Fruit fly (Drosophila melanogaster) whole organism, embryonic: Measurements from ENCODE around the gene CG14036.

Source experiments
- Atf6 ChIP-seq: fragments of 200-800 bp; sonication (Bioruptor generic); IDR thresholded peaks from 2 replicates; pipeline ENCODE4 v1.3.6; 2022; ENCODE audit warnings: missing biosample characterization, missing genetic modification characterization
- B-H2 ChIP-seq: fragments of 200-800 bp; sonication (Bioruptor generic); optimal IDR thresholded peaks from 2 replicates; lab custom pipeline; 2018; ENCODE audit warnings: missing biosample characterization, mild to moderate bottlenecking, missing genetic modification characterization
- CG10209 ChIP-seq: fragments of 200-800 bp; sonication (Bioruptor generic); optimal IDR thresholded peaks from 3 replicates; lab custom pipeline; 2017; ENCODE audit warnings: missing biosample characterization, mild to moderate bottlenecking, missing genetic modification characterization, missing genetic modification reagents
- CG10321 ChIP-seq: fragments of 200-800 bp; sonication (Bioruptor generic); IDR thresholded peaks from 2 replicates; pipeline ENCODE4 v1.3.6; 2022; ENCODE audit warnings: missing biosample characterization, missing genetic modification characterization
- CG10366 ChIP-seq: fragments of 200-800 bp; sonication (Bioruptor generic); IDR thresholded peaks from 2 replicates; pipeline ENCODE4 v1.3.6; 2022; ENCODE audit warnings: missing biosample characterization, missing genetic modification characterization
- CG10979 ChIP-seq: fragments of 200-800 bp; sonication (Bioruptor generic); optimal IDR thresholded peaks from 2 replicates; lab custom pipeline; 2018; ENCODE audit warnings: missing biosample characterization, mild to moderate bottlenecking, missing genetic modification characterization, moderate library complexity
- CG12391 ChIP-seq: fragments of 200-800 bp; sonication (Bioruptor generic); optimal IDR thresholded peaks from 3 replicates; lab custom pipeline; 2018; ENCODE audit warnings: missing biosample characterization, mild to moderate bottlenecking, missing genetic modification characterization, moderate library complexity
- CG13894 ChIP-seq: fragments of 200-800 bp; sonication (Bioruptor generic); optimal IDR thresholded peaks from 3 replicates; lab custom pipeline; 2018; ENCODE audit warnings: missing biosample characterization, mild to moderate bottlenecking, missing genetic modification characterization, moderate library complexity
- CG14441 ChIP-seq: fragments of 200-800 bp; sonication (Bioruptor generic); IDR thresholded peaks from 2 replicates; pipeline ENCODE4 v1.3.6; 2022; ENCODE audit warnings: missing biosample characterization, missing genetic modification characterization
- CG14965 ChIP-seq: fragments of 200-800 bp; sonication (Bioruptor generic); optimal IDR thresholded peaks from 2 replicates; lab custom pipeline; 2016; ENCODE audit warnings: missing biosample characterization, missing genetic modification characterization, borderline replicate concordance
- CG15269 ChIP-seq: fragments of 200-800 bp; sonication (Bioruptor generic); optimal IDR thresholded peaks from 2 replicates; lab custom pipeline; 2018; ENCODE audit warnings: missing biosample characterization, mild to moderate bottlenecking, missing genetic modification characterization, moderate library complexity
- CG1602 ChIP-seq: fragments of 200-800 bp; sonication (Bioruptor generic); optimal IDR thresholded peaks from 3 replicates; lab custom pipeline; 2016; ENCODE audit warnings: missing biosample characterization, missing genetic modification characterization
- CG17328 ChIP-seq: fragments of 200-800 bp; sonication (Bioruptor generic); IDR thresholded peaks from 2 replicates; pipeline ENCODE4 v1.3.6; 2022; ENCODE audit warnings: missing biosample characterization, missing genetic modification characterization
- CG17385 ChIP-seq: fragments of 200-800 bp; sonication (Bioruptor generic); optimal IDR thresholded peaks from 3 replicates; lab custom pipeline; 2018; ENCODE audit warnings: missing biosample characterization, mild to moderate bottlenecking, missing genetic modification characterization
- CG17829 ChIP-seq: fragments of 200-800 bp; optimal IDR thresholded peaks from 2 replicates; lab custom pipeline; 2019; ENCODE audit warnings: missing biosample characterization, mild to moderate bottlenecking, missing genetic modification characterization, moderate library complexity
- CG18011 ChIP-seq: fragments of 200-800 bp; sonication (Bioruptor generic); optimal IDR thresholded peaks from 2 replicates; lab custom pipeline; 2017; ENCODE audit warnings: missing biosample characterization, missing genetic modification characterization, mild to moderate bottlenecking, moderate library complexity, missing genotype
- CG18599 ChIP-seq: fragments of 200-800 bp; sonication (Bioruptor generic); optimal IDR thresholded peaks from 3 replicates; lab custom pipeline; 2017; ENCODE audit warnings: missing biosample characterization, missing genetic modification characterization, mild to moderate bottlenecking, moderate library complexity, missing genetic modification reagents
- CG2116 ChIP-seq: fragments of 200-800 bp; sonication (Bioruptor generic); optimal IDR thresholded peaks from 3 replicates; lab custom pipeline; 2018; ENCODE audit warnings: missing biosample characterization, mild to moderate bottlenecking, missing genetic modification characterization
- CG3407 ChIP-seq: fragments of 200-800 bp; sonication (Bioruptor generic); optimal IDR thresholded peaks from 2 replicates; lab custom pipeline; 2018; ENCODE audit warnings: missing biosample characterization, mild to moderate bottlenecking, missing genetic modification characterization
- CG6765 ChIP-seq: fragments of 200-800 bp; sonication (Bioruptor generic); optimal IDR thresholded peaks from 3 replicates; lab custom pipeline; 2017; ENCODE audit warnings: missing biosample characterization, mild to moderate bottlenecking, missing genetic modification characterization
- D19B ChIP-seq: fragments of 200-800 bp; sonication (Bioruptor generic); optimal IDR thresholded peaks from 2 replicates; lab custom pipeline; 2017; ENCODE audit warnings: missing biosample characterization, mild to moderate bottlenecking, missing genetic modification characterization
- ERR ChIP-seq: fragments of 200-800 bp; sonication (Bioruptor generic); optimal IDR thresholded peaks from 2 replicates; lab custom pipeline; 2016; ENCODE audit warnings: missing biosample characterization, missing genetic modification characterization
- HHEX ChIP-seq: fragments of 200-800 bp; sonication (Bioruptor generic); optimal IDR thresholded peaks from 3 replicates; lab custom pipeline; 2017; ENCODE audit warnings: missing biosample characterization, mild to moderate bottlenecking, missing genetic modification characterization, missing genetic modification reagents
- NC2β ChIP-seq: fragments of 200-800 bp; sonication (Bioruptor generic); optimal IDR thresholded peaks from 2 replicates; lab custom pipeline; 2016; ENCODE audit warnings: missing biosample characterization, missing genetic modification characterization
- Neu2 ChIP-seq: fragments of 200-800 bp; sonication (Bioruptor generic); optimal IDR thresholded peaks from 3 replicates; lab custom pipeline; 2016; ENCODE audit warnings: missing biosample characterization, missing genetic modification characterization, borderline replicate concordance
- Nf-YA ChIP-seq: fragments of 200-800 bp; sonication (Bioruptor generic); IDR thresholded peaks from 2 replicates; pipeline ENCODE4 v1.3.6; 2022; ENCODE audit warnings: missing biosample characterization, missing genetic modification characterization
- Pdp1 ChIP-seq, 2 experiments: fragments of 200-800 bp; sonication (Bioruptor generic); optimal IDR thresholded peaks; 3 replicates each; lab custom pipeline; 2016; ENCODE audit warnings: missing biosample characterization in 2 of 2, missing genetic modification characterization in 2 of 2, mild to moderate bottlenecking in 1 of 2, moderate library complexity in 1 of 2
- Rfx ChIP-seq: fragments of 200-800 bp; sonication (Bioruptor generic); IDR thresholded peaks from 2 replicates; pipeline ENCODE4 v1.3.6; 2022; ENCODE audit warnings: missing biosample characterization, missing genetic modification characterization
- Xrp1 ChIP-seq: fragments of 200-800 bp; sonication (Bioruptor generic); IDR thresholded peaks from 2 replicates; pipeline ENCODE4 v1.3.6; 2022; ENCODE audit warnings: missing biosample characterization, missing genetic modification characterization
- ash1 ChIP-seq: fragments of 200-800 bp; sonication (Bioruptor generic); optimal IDR thresholded peaks from 2 replicates; lab custom pipeline; 2018; ENCODE audit warnings: missing biosample characterization, mild to moderate bottlenecking, missing genetic modification characterization
- cad ChIP-seq: fragments of >200 bp; optimal IDR thresholded peaks from 2 replicates; lab custom pipeline; 2017; ENCODE audit warnings: missing biosample characterization, missing genetic modification characterization
- caup ChIP-seq: fragments of 200-800 bp; sonication (Bioruptor generic); optimal IDR thresholded peaks from 3 replicates; lab custom pipeline; 2017; ENCODE audit warnings: missing biosample characterization, mild to moderate bottlenecking, missing genetic modification characterization, moderate library complexity; ENCODE audit not compliant: severe bottlenecking
- en ChIP-seq: fragments of 200-800 bp; sonication (Bioruptor generic); optimal IDR thresholded peaks from 2 replicates; lab custom pipeline; 2016; ENCODE audit warnings: missing biosample characterization, missing genetic modification characterization
- esg ChIP-seq: fragments of 200-800 bp; sonication (Bioruptor generic); conservative IDR thresholded peaks from 2 replicates; pipeline ENCODE4 v1.3.6; 2022; ENCODE audit warnings: missing biosample characterization, missing genetic modification characterization
- fd102C ChIP-seq: fragments of 200-800 bp; sonication (Bioruptor generic); optimal IDR thresholded peaks from 2 replicates; lab custom pipeline; 2018; ENCODE audit warnings: missing biosample characterization, mild to moderate bottlenecking, missing genetic modification characterization, moderate library complexity
- gcm ChIP-seq: fragments of 200-800 bp; sonication (Bioruptor generic); optimal IDR thresholded peaks from 2 replicates; lab custom pipeline; 2019; ENCODE audit warnings: missing biosample characterization, mild to moderate bottlenecking, missing genetic modification characterization, moderate library complexity
- gsb ChIP-seq: fragments of 200-800 bp; sonication (Bioruptor generic); IDR thresholded peaks from 2 replicates; pipeline ENCODE4 v1.3.6; 2022; ENCODE audit warnings: missing biosample characterization, missing genetic modification characterization
- ham ChIP-seq: fragments of 200-800 bp; sonication (Bioruptor generic); IDR thresholded peaks from 2 replicates; pipeline ENCODE4 v1.3.6; 2022; ENCODE audit warnings: missing biosample characterization, missing genetic modification characterization
- knrl ChIP-seq: fragments of 200-800 bp; sonication (Bioruptor generic); IDR thresholded peaks from 3 replicates; pipeline ENCODE4 v1.3.6; 2022; ENCODE audit warnings: missing biosample characterization, missing genetic modification characterization; ENCODE audit not compliant: partially characterized antibody
- nom ChIP-seq: fragments of 200-800 bp; sonication (Bioruptor generic); optimal IDR thresholded peaks from 2 replicates; lab custom pipeline; 2017; ENCODE audit warnings: missing biosample characterization, missing genetic modification characterization, mild to moderate bottlenecking, moderate library complexity, missing genetic modification reagents
- oc ChIP-seq: fragments of 200-800 bp; sonication (Bioruptor generic); optimal IDR thresholded peaks from 2 replicates; lab custom pipeline; 2018; ENCODE audit warnings: missing biosample characterization, mild to moderate bottlenecking, missing genetic modification characterization, moderate library complexity
- peb ChIP-seq: fragments of 200-800 bp; sonication (Bioruptor generic); IDR thresholded peaks from 2 replicates; pipeline ENCODE4 v1.3.6; 2022; ENCODE audit warnings: missing biosample characterization, missing genetic modification characterization
- ro ChIP-seq: fragments of 200-800 bp; sonication (Bioruptor generic); IDR thresholded peaks from 2 replicates; pipeline ENCODE4 v1.3.6; 2022; ENCODE audit warnings: missing biosample characterization, missing genetic modification characterization
- row ChIP-seq: fragments of 200-800 bp; sonication (Bioruptor generic); IDR thresholded peaks from 3 replicates; pipeline ENCODE4 v1.3.6; 2022; ENCODE audit warnings: missing biosample characterization, missing genetic modification characterization
- sens-2 ChIP-seq: fragments of 200-800 bp; sonication (Bioruptor generic); IDR thresholded peaks from 2 replicates; pipeline ENCODE4 v1.3.6; 2022; ENCODE audit warnings: missing biosample characterization, missing genetic modification characterization
- tio ChIP-seq: fragments of 200-800 bp; sonication (Bioruptor generic); optimal IDR thresholded peaks from 2 replicates; lab custom pipeline; 2017; ENCODE audit warnings: missing biosample characterization, missing genetic modification characterization, inconsistent platforms
- trem ChIP-seq: fragments of 200-800 bp; optimal IDR thresholded peaks from 3 replicates; lab custom pipeline; 2019; ENCODE audit warnings: missing biosample characterization, mild to moderate bottlenecking, missing genetic modification characterization, moderate library complexity
- tup ChIP-seq: fragments of 200-800 bp; sonication (Bioruptor generic); optimal IDR thresholded peaks from 2 replicates; lab custom pipeline; 2016; ENCODE audit warnings: missing biosample characterization, mild to moderate bottlenecking, missing genetic modification characterization, moderate library complexity
- unpg ChIP-seq: fragments of 200-800 bp; sonication (Bioruptor generic); optimal IDR thresholded peaks from 3 replicates; lab custom pipeline; 2018; ENCODE audit warnings: missing biosample characterization, mild to moderate bottlenecking, missing genetic modification characterization, moderate library complexity
- usp ChIP-seq: fragments of >200 bp; optimal IDR thresholded peaks from 2 replicates; lab custom pipeline; 2017; ENCODE audit warnings: missing biosample characterization, missing genetic modification characterization

CG14036 gene

DNA sequence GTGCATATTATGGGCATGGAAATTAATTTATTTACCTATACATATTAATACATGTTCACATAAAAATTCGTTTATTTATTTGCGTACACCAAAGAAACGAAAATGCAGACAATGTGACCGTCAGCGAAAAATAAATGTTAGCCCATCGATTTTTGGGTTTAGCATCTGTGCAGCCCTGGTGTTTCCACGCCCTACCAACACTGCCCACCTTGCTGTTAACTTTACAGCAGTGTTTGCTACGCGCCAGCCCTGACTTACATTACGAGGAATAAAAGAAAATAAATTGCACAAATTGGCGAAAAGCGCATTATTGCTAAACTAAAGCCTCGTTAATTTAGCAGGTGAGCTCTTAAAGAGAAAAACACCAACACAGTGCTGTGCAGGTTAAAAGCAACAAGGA, 11.8 kb downstream of the CG14036 start, which contains the start of the genes CG33995, CG44000 and CG44001 (continued):
- TF ChIP-seq CG10209 (GFP tag; lab: Kevin White, UChicago) (peak; percentile 17), CG10366 (GFP tag; lab: Robert Waterston, UW) (peak; percentile 32), CG17829 (peak; percentile 59), Pdp1 (GFP tag; optimal IDR thresholded peaks at IDR 0.05; lab: Kevin White, UChicago) (peak; percentile 23 to 76), CG2116 (peak; percentile 91), CG14441 (peak; percentile 25; the same call in 1 of the 2 replicates), esg (GFP tag; lab: Robert Waterston, UW) (no peak), oc (tag; lab: Kevin White, UChicago) (peak; percentile 28), Atf6 (GFP tag; lab: Robert Waterston, UW) (no peak), knrl (GFP tag; lab: Robert Waterston, UW) (peak; percentile 10; the same call in 1 of the 3 replicates), row (GFP tag; lab: Robert Waterston, UW) (peak; percentile 39; the same call in 2 of the 3 replicates), ash1 (GFP tag; lab: Kevin White, UChicago) (peak; percentile 58), Xrp1 (peak; percentile 41; the same call in 1 of the 2 replicates), CG14965 (GFP tag; lab: Kevin White, UChicago) (no peak), cad (GFP tag; lab: Kevin White, UChicago) (no peak), CG10979 (tag; lab: Kevin White, UChicago) (peak; percentile 7), HHEX (no peak), fd102C (GFP tag; lab: Kevin White, UChicago) (no peak), ro (no peak), Nf-YA (GFP tag; lab: Robert Waterston, UW) (no peak), usp (GFP tag; lab: Kevin White, UChicago) (no peak), sens-2 (GFP tag; lab: Robert Waterston, UW) (no peak), ERR (GFP tag; lab: Kevin White, UChicago) (no peak), gcm (GFP tag; lab: Kevin White, UChicago) (no peak), en (GFP tag; lab: Kevin White, UChicago) (peak; percentile 45), CG17385 (no peak), CG6765 (GFP tag; lab: Kevin White, UChicago) (no peak), Rfx (GFP tag; lab: Robert Waterston, UW) (peak; percentile 72), CG12391 (tag; lab: Kevin White, UChicago) (peak; percentile 53), CG15269 (tag; lab: Kevin White, UChicago) (peak; percentile 17), Neu2 (GFP tag; lab: Kevin White, UChicago) (no peak), tio (no peak), tup (GFP tag; lab: Kevin White, UChicago) (peak; percentile 28), CG10321 (GFP tag; lab: Robert Waterston, UW) (no peak), trem (tag; lab: Kevin White, UChicago) (peak; percentile 45), CG1602 (GFP tag; lab: Kevin White, UChicago) (peak; percentile 33), nom (GFP tag; lab: Kevin White, UChicago) (peak; percentile 37), peb (GFP tag; lab: Robert Waterston, UW) (no peak), CG18599 (no peak), NC2β (GFP tag; lab: Kevin White, UChicago) (peak; percentile 76), B-H2 (peak; percentile 79), CG3407 (GFP tag; lab: Kevin White, UChicago) (no peak), CG13894 (tag; lab: Kevin White, UChicago) (peak; percentile 34), unpg (peak; percentile 46), D19B (GFP tag; lab: Kevin White, UChicago) (no peak), gsb (no peak), ham (GFP tag; lab: Robert Waterston, UW) (no peak), CG17328 (GFP tag; lab: Robert Waterston, UW) (no peak; the same call in 1 of the 2 replicates), CG18011 (GFP tag; lab: Kevin White, UChicago) (no peak), caup (GFP tag; lab: Kevin White, UChicago) (peak; percentile 40)
